Worm (Caenorhabditis elegans): Measurements from ENCODE around the gene mrpl-53.

mrpl-53 gene

ce11 chrII:9597516-9598047 lies at the start of gene mrpl-53:
Gene mrpl-53 (plus strand): TSS chrII:9597622.
- no peak for TF ChIP-seq unc-62 (GFP tag; optimal IDR thresholded peaks at IDR 0.05)

- no peak for TF ChIP-seq unc-62 (GFP tag; optimal IDR thresholded peaks at IDR 0.05)
Observed at ce11 chrII:9550718-9551117, 46.7 kb upstream of the mrpl-53 start, which contains the start of gene sra-6. Gene sra-6 (minus strand): TSS chrII:9550818.

DNA sequence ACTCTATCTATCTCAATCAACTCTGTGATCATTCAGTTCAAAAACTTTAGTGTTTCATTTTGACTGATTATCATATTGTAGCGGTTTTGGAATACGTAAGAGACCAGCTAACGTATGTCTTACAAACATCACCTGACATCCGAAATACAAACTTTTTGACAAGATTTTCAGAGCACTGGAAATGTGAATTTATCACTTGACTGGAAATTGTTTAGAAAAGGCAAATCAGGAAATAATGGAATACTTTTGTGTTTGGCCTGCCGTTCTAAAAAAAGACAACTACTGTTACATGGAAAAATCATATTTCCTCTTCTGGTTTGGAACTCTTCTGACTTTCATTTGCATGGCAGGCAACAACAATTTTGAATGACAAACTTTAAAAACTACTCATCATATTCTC lies 45.9 kb upstream of the mrpl-53 start, which contains the start of gene F35H8.12:
Gene F35H8.12, plus strand, starts transcription at position 301 of the 400 bp plus-strand sequence.
- TF ChIP-seq unc-62 (GFP tag; optimal IDR thresholded peaks at IDR 0.05) = no peak

ce11 chrII:9553179-9553578 lies 44.2 kb upstream of the mrpl-53 start, which contains the start of gene F35H8.1:
Gene F35H8.1 (minus strand): TSS chrII:9553279.
- TF ChIP-seq unc-62 (GFP tag; optimal IDR thresholded peaks at IDR 0.05) = no peak

DNA sequence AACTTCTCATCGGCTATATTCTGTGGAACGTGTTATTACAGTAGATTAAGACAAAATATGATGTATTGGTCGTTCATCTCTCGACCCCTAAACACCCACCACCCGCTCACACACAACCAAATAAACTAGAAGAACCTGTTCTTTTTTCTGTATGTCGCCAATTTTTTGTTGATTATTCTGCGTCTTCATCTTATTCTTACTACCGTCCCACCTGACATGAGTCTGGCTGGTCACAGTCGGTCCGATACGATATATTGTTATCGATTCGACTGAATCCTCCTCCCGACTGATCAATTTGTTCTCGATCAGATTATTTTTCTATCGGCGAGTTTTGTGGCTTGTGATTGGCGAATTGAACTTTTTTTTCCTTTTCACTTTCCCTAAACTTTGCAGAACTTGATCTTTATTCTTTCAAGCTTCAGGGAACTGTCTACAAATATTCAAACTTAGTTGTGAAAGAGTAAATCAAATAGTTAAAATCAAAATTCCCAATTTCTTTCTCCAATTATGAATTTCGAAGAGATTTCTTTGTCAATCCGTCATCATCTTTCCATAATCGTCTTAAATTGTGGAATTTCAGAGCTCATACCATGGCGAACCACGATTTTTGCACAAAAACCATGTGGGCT lies 42.4 kb upstream of the mrpl-53 start, which contains the start of gene F35H8.2:
Gene F35H8.2, plus strand, starts transcription at position 579 of the 629 bp plus-strand sequence.
- TF ChIP-seq unc-62 (GFP tag; optimal IDR thresholded peaks at IDR 0.05) = no peak

- TF ChIP-seq unc-62 (GFP tag; optimal IDR thresholded peaks at IDR 0.05) = no peak
Observed at ce11 chrII:9556582-9556981, 40.8 kb upstream of the mrpl-53 start.

- TF ChIP-seq unc-62 (GFP tag; optimal IDR thresholded peaks at IDR 0.05) = no peak
Observed at ce11 chrII:9557437-9558150, 39.8 kb upstream of the mrpl-53 start, which contains the start of gene zfp-2. Gene zfp-2 (plus strand): TSS chrII:9557650.

DNA sequence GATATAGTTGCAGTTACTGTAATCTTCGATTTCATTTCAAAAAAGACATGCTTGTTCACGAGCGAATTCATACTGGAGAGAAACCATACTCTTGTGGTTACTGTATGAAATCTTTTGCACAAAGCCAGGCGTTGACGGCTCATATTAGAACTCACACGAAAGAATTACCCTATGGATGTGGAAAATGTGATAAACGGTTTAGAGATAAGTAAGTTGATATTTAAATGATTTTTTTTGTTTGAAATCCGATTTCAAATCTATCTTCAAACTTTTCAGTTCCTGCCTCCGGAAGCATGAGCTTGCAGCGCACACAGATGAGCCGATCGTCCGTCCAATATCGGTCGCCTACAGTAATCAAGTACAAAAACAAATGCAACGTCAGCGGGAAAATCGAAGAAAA lies 38.5 kb upstream of the mrpl-53 start:
- TF ChIP-seq unc-62 (GFP tag; optimal IDR thresholded peaks at IDR 0.05) = no peak

DNA sequence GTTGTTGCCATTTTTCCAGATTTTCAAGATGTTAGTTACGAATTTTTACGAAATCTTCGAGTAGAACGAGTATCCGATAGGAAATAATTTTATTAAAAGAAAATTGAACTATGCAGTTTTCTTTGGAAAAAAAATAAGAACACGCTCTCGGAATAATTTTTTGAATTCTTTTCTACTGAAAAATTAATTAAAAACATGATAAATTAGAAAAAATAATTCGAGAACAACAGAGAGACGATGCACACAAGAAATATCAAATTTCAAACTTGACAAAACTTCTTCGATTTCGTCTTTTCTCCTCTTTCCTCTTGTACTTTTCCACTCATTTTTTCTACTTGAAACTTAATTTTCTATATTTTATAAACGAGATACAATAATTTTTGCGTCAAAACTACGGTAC lies 37.5 kb upstream of the mrpl-53 start, which contains the start of gene F35H8.4:
Gene F35H8.4, minus strand, starts transcription at position 101 of the 400 bp plus-strand sequence.
- no peak for TF ChIP-seq unc-62 (GFP tag; optimal IDR thresholded peaks at IDR 0.05)

- TF ChIP-seq unc-62 (GFP tag; optimal IDR thresholded peaks at IDR 0.05) = no peak
Observed at ce11 chrII:9560895-9561294, 36.5 kb upstream of the mrpl-53 start.

ce11 chrII:9566045-9566444 lies 31.4 kb upstream of the mrpl-53 start:
- TF ChIP-seq unc-62 (GFP tag; optimal IDR thresholded peaks at IDR 0.05) = no peak

DNA sequence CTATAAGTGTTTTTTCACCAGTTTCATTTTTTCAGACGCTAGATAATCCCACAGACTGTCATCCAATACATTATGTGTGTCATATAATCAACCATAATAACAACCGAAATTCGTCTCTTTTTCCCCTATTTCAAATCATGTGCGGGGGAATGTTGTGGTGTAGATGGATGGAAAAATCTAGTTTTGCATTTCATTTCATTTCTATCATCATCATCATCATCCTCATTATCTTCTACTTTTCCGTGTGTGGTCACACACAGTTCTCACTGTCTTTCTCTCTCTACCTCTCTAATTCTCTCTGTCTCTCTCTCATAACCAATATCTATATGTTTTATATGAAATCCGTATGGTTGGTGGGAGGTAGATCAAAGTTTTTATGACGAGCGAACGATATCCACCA lies 24.0 kb upstream of the mrpl-53 start:
- TF ChIP-seq unc-62 (GFP tag; optimal IDR thresholded peaks at IDR 0.05) = no peak

DNA sequence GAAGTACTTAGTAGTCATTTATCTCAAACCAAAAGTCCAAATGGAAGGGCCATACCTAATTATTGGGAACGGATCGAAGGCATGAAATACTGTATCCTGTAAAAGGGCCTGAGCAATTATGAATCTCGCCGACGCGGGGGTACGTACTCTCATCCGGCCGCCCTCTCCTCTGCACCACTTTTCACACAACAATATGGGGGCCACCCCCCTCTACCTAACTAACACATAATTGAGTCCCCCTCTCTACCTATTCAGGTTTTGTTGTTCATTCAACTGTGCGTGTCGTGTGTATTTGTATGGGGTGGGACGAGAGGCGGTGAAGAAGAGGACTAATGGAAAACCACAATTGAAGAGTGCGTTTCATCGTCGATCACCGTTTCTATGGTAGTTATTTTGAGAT lies 23.0 kb upstream of the mrpl-53 start:
- TF ChIP-seq unc-62 (GFP tag; optimal IDR thresholded peaks at IDR 0.05) = no peak

DNA sequence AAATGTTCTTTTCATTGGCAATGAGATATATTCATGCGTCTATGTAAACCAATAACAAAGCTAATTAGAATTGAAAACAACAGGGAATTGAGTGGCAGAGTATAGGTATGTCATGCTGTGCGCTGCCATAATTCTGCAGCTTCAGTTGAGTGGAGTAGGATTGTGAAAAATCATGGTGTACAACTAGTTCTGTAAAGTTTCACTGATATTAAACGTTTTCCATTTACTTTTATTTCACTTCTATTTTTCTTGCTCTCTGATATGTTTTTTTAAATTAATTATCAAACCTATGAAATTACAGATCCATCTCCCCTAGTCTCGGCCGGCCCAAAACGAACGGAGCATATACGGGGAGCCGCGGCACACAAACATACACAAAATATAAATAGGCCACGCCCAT lies 21.8 kb upstream of the mrpl-53 start, which contains the start of gene exc-7:
Gene exc-7, plus strand, starts transcription at position 301 of the 400 bp plus-strand sequence.
- no peak for TF ChIP-seq unc-62 (GFP tag; optimal IDR thresholded peaks at IDR 0.05)

DNA sequence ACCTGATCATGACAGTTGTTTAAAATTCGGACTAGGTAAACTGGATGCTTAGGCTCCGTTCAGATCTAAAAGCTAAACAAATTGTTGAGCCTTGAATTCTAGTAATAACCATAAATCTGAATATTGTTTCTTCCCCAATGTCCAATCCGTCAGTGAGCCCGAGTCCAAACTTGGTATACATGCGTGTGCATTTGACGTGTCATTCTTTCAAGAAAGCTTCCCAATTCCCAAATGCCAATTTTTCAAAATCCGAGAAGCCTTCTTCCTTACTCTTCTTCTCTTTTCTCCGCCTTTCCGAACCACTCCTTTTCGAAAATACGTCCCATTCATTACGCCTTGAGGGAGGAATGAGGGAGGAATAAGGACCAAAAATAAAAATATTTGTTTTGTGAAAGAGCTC lies 20.7 kb upstream of the mrpl-53 start:
- no peak for TF ChIP-seq unc-62 (GFP tag; optimal IDR thresholded peaks at IDR 0.05)

DNA sequence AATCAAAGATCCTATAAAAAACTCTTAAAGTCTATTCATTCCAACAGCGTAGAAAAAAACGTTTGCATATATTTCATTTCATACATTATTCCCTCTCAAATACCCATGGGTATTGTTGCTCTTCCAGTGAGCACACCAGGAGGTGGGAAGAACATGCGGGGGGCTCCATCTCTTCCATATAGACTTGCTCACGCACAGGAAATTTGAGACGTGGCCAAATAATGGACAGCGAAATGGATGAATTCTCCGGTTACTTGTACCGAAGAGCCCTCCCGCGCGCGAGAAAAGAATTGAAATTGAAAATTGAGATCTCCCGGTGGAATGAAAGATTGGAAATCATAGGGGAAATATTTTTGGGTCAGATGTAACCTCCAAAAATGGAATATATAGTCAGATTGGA lies 19.8 kb upstream of the mrpl-53 start:
- TF ChIP-seq unc-62 (GFP tag; optimal IDR thresholded peaks at IDR 0.05) = no peak

ce11 chrII:9583461-9583860 lies 14.0 kb upstream of the mrpl-53 start, which contains the start of gene wee-1.1:
Gene wee-1.1 (minus strand): TSS chrII:9583561.
- TF ChIP-seq unc-62 (GFP tag; optimal IDR thresholded peaks at IDR 0.05) = no peak
